Fruit fly (Drosophila melanogaster) whole organism, adult: ENCODE results near the gene mthl12.

Experiments used
- CG11617 ChIP-seq: fragments of 200-800 bp; sonication (Bioruptor generic); optimal IDR thresholded peaks from 2 replicates; lab custom pipeline; 2017; ENCODE audit warnings: mild to moderate bottlenecking, missing biosample characterization, missing genetic modification reagents, missing genetic modification characterization
- CG12768 ChIP-seq: fragments of 200-800 bp; sonication (Bioruptor generic); optimal IDR thresholded peaks from 2 replicates; lab custom pipeline; 2017; ENCODE audit warnings: missing biosample characterization, missing genetic modification characterization, mild to moderate bottlenecking, moderate library complexity, missing genetic modification reagents
- CG14711 ChIP-seq: fragments of 200-800 bp; sonication (Bioruptor generic); optimal IDR thresholded peaks from 2 replicates; lab custom pipeline; 2018; ENCODE audit warnings: missing biosample characterization, mild to moderate bottlenecking, missing genetic modification characterization, moderate library complexity
- CG1620 ChIP-seq: fragments of 200-800 bp; sonication (Bioruptor generic); optimal IDR thresholded peaks from 2 replicates; lab custom pipeline; 2016; ENCODE audit warnings: missing biosample characterization, missing genetic modification characterization
- CG33017 ChIP-seq: fragments of 200-800 bp; sonication (Bioruptor generic); optimal IDR thresholded peaks from 2 replicates; lab custom pipeline; 2018; ENCODE audit warnings: missing biosample characterization, mild to moderate bottlenecking, missing genetic modification characterization, moderate library complexity
- CG5204 ChIP-seq: fragments of 200-800 bp; sonication (Bioruptor generic); optimal IDR thresholded peaks from 2 replicates; lab custom pipeline; 2016; ENCODE audit warnings: missing biosample characterization, missing genetic modification characterization
- CG7045 ChIP-seq: fragments of 200-800 bp; sonication (Bioruptor generic); optimal IDR thresholded peaks from 2 replicates; lab custom pipeline; 2017; ENCODE audit warnings: missing biosample characterization, mild to moderate bottlenecking, missing genetic modification characterization
- CG7101 ChIP-seq: fragments of 200-800 bp; sonication (Bioruptor generic); optimal IDR thresholded peaks from 2 replicates; lab custom pipeline; 2018; ENCODE audit warnings: missing biosample characterization, mild to moderate bottlenecking, missing genetic modification characterization, moderate library complexity
- Clk ChIP-seq: fragments of 200-800 bp; sonication (Bioruptor generic); optimal IDR thresholded peaks from 2 replicates; lab custom pipeline; 2017; ENCODE audit warnings: missing biosample characterization, missing genetic modification characterization
- Crg-1 ChIP-seq: fragments of 200-800 bp; sonication (Bioruptor generic); optimal IDR thresholded peaks from 2 replicates; lab custom pipeline; 2016; ENCODE audit warnings: missing biosample characterization, missing genetic modification characterization
- Hr96 ChIP-seq: fragments of 200-800 bp; sonication (Bioruptor generic); optimal IDR thresholded peaks from 2 replicates; lab custom pipeline; 2016; ENCODE audit warnings: missing biosample characterization, missing genetic modification characterization
- Mnt ChIP-seq: fragments of 200-800 bp; sonication (Bioruptor generic); optimal IDR thresholded peaks from 2 replicates; lab custom pipeline; 2016; ENCODE audit warnings: missing biosample characterization, mild to moderate bottlenecking, missing genetic modification characterization
- bab1 ChIP-seq: fragments of 200-800 bp; sonication (Bioruptor generic); optimal IDR thresholded peaks from 3 replicates; lab custom pipeline; 2019; ENCODE audit warnings: missing biosample characterization, mild to moderate bottlenecking, missing genetic modification characterization, moderate library complexity
- cic ChIP-seq: fragments of 200-800 bp; sonication (Bioruptor generic); optimal IDR thresholded peaks from 2 replicates; lab custom pipeline; 2017; ENCODE audit warnings: missing biosample characterization, mild to moderate bottlenecking, missing genetic modification characterization, moderate library complexity
- cnc ChIP-seq, 2 experiments: fragments of >200 bp; optimal IDR thresholded peaks; 2 replicates each; lab custom pipeline; 2017
- kay ChIP-seq: fragments of 200-800 bp; sonication (Bioruptor generic); peaks from one replicate; lab custom pipeline; 2016; ENCODE audit warnings: missing biosample characterization, missing genetic modification characterization, borderline replicate concordance
- ovo ChIP-seq: fragments of 200-800 bp; sonication (Bioruptor generic); optimal IDR thresholded peaks from 2 replicates; lab custom pipeline; 2016; ENCODE audit warnings: missing biosample characterization, missing genetic modification characterization
- pad ChIP-seq: fragments of 200-800 bp; sonication (Bioruptor generic); optimal IDR thresholded peaks from 3 replicates; lab custom pipeline; 2017; ENCODE audit warnings: missing biosample characterization, missing genetic modification characterization, mild to moderate bottlenecking, moderate library complexity, missing genetic modification reagents
- tj ChIP-seq: fragments of 200-800 bp; sonication (Bioruptor generic); optimal IDR thresholded peaks from 3 replicates; lab custom pipeline; 2017; ENCODE audit warnings: missing biosample characterization, mild to moderate bottlenecking, missing genetic modification characterization, moderate library complexity
- toe ChIP-seq: fragments of 200-800 bp; sonication (Bioruptor generic); optimal IDR thresholded peaks from 2 replicates; lab custom pipeline; 2016; ENCODE audit warnings: missing biosample characterization, missing genetic modification characterization

mthl12 gene

dm6 chr3R:13319170-13319569 is 34.3 kb upstream of the mthl12 start, which contains the start of gene CG45080:
TSS of gene CG45080 (minus strand) at chr3R:13319270.
- TF ChIP-seq bab1 (no peak), CG33017 (no peak), CG7101 (tag; lab: Kevin White, UChicago) (no peak), Mnt (no peak), Clk (GFP tag; lab: Kevin White, UChicago) (no peak), cic (GFP tag; lab: Kevin White, UChicago) (no peak), CG14711 (tag; lab: Kevin White, UChicago) (no peak), CG7045 (GFP tag; lab: Kevin White, UChicago) (no peak)

- TF ChIP-seq tj (GFP tag; lab: Kevin White, UChicago), result no peak
- TF ChIP-seq CG11617 (GFP tag; lab: Kevin White, UChicago), result no peak
- no peak for TF ChIP-seq CG14711 (tag; lab: Kevin White, UChicago)
- TF ChIP-seq CG7045 (GFP tag; lab: Kevin White, UChicago), result no peak
- TF ChIP-seq CG12768 (GFP tag; lab: Kevin White, UChicago), result no peak
- TF ChIP-seq Crg-1, result no peak
Observed at dm6 chr3R:13319873-13320272, 33.6 kb upstream of the mthl12 start.

dm6 chr3R:13333031-13333430 is 20.4 kb upstream of the mthl12 start:
- TF ChIP-seq Crg-1 (no peak), CG12768 (GFP tag; lab: Kevin White, UChicago) (no peak), tj (GFP tag; lab: Kevin White, UChicago) (no peak), CG14711 (tag; lab: Kevin White, UChicago) (no peak), Clk (GFP tag; lab: Kevin White, UChicago) (no peak), CG5204 (GFP tag; lab: Kevin White, UChicago) (no peak), CG11617 (GFP tag; lab: Kevin White, UChicago) (no peak), CG7101 (tag; lab: Kevin White, UChicago) (no peak), Mnt (no peak), kay (GFP tag; lab: Kevin White, UChicago) (no peak), CG33017 (no peak), cnc (optimal IDR thresholded peaks at IDR 0.05; lab: Kevin White, UChicago) (no peak), pad (no peak), ovo (GFP tag; lab: Kevin White, UChicago) (no peak), CG7045 (GFP tag; lab: Kevin White, UChicago) (no peak), toe (no peak)

dm6 chr3R:13334007-13334406 is 19.5 kb upstream of the mthl12 start, which contains the start of gene PK2-R2:
TSS of gene PK2-R2 (minus strand) at chr3R:13334166.
- TF ChIP-seq tj (GFP tag; lab: Kevin White, UChicago) (no peak), CG5204 (GFP tag; lab: Kevin White, UChicago) (no peak), Mnt (no peak), bab1 (no peak), CG1620 (GFP tag; lab: Kevin White, UChicago) (no peak), CG7101 (tag; lab: Kevin White, UChicago) (no peak), Crg-1 (no peak), toe (no peak)

- TF ChIP-seq Crg-1 (no peak), bab1 (no peak)
Observed at dm6 chr3R:13338030-13338429, 15.4 kb upstream of the mthl12 start, which contains the start of gene PK2-R1. TSS of gene PK2-R1 (plus strand) at chr3R:13338330.

dm6 chr3R:13356960-13357359 is 3.5 kb downstream of the mthl12 start:
- TF ChIP-seq tj (GFP tag; lab: Kevin White, UChicago) (no peak), CG7101 (tag; lab: Kevin White, UChicago) (no peak), Hr96 (GFP tag; lab: Kevin White, UChicago) (no peak), Mnt (no peak), CG7045 (GFP tag; lab: Kevin White, UChicago) (no peak), CG1620 (GFP tag; lab: Kevin White, UChicago) (no peak), CG33017 (no peak)

dm6 chr3R:13360108-13360507 is 6.6 kb downstream of the mthl12 start:
- TF ChIP-seq CG14711 (tag; lab: Kevin White, UChicago) (no peak), CG7045 (GFP tag; lab: Kevin White, UChicago) (no peak)

dm6 chr3R:13363347-13363994 is 10.0 kb downstream of the mthl12 start:
- TF ChIP-seq Hr96 (GFP tag; lab: Kevin White, UChicago) (no peak), cnc (optimal IDR thresholded peaks at IDR 0.05; lab: Kevin White, UChicago) (peak in 1 of 2 experiments; percentile 52), ovo (GFP tag; lab: Kevin White, UChicago) (no peak), kay (GFP tag; lab: Kevin White, UChicago) (peak; percentile 89), pad (peak; percentile 80), toe (no peak), bab1 (no peak), CG5204 (GFP tag; lab: Kevin White, UChicago) (no peak)
